Worm (Caenorhabditis elegans) whole organism, late embryonic: ENCODE data around the gene M04D8.4.

Experiments used
- C08G9.2 ChIP-seq: sonication (generic microtip); optimal IDR thresholded peaks from 2 replicates; lab custom pipeline; 2016; ENCODE audit warnings: mild to moderate bottlenecking, missing genetic modification characterization, moderate library complexity, missing compliant biosample characterization
- F13H6.1 ChIP-seq: sonication (generic microtip); optimal IDR thresholded peaks from 2 replicates; lab custom pipeline; 2016; ENCODE audit warnings: missing genetic modification characterization, missing compliant biosample characterization
- K09A11.1 ChIP-seq: sonication (generic microtip); optimal IDR thresholded peaks from 2 replicates; lab custom pipeline; 2017; ENCODE audit warnings: antibody characterized with exemption, mild to moderate bottlenecking, missing genetic modification characterization, missing compliant biosample characterization; ENCODE audit not compliant: insufficient read depth
- ama-1 ChIP-seq: fragments of 150-350 bp; optimal IDR thresholded peaks from 2 replicates; lab custom pipeline; 2014
- ceh-14 ChIP-seq: sonication (generic microtip); optimal IDR thresholded peaks from 2 replicates; lab custom pipeline; 2016; ENCODE audit warnings: missing genotype, missing genetic modification characterization, missing compliant biosample characterization
- ceh-18 ChIP-seq: sonication (generic microtip); optimal IDR thresholded peaks from 2 replicates; lab custom pipeline; 2016; ENCODE audit warnings: missing genetic modification characterization, missing compliant biosample characterization
- ceh-22 ChIP-seq: sonication (generic microtip); optimal IDR thresholded peaks from 2 replicates; lab custom pipeline; 2017; ENCODE audit warnings: missing biosample characterization, missing genetic modification characterization
- ceh-31 ChIP-seq: sonication (generic microtip); optimal IDR thresholded peaks from 2 replicates; lab custom pipeline; 2016; ENCODE audit warnings: missing genetic modification characterization, missing compliant biosample characterization
- ceh-34 ChIP-seq: sonication (generic microtip); optimal IDR thresholded peaks from 2 replicates; lab custom pipeline; 2016; ENCODE audit warnings: mild to moderate bottlenecking, missing genetic modification characterization, missing compliant biosample characterization
- ceh-45 ChIP-seq: fragments of 200-800 bp; sonication (Bioruptor generic); IDR thresholded peaks from 2 replicates; pipeline ENCODE4 v1.3.6; 2022; ENCODE audit warnings: missing genetic modification reagents, missing genetic modification characterization, missing compliant biosample characterization
- ceh-48 ChIP-seq: sonication (generic microtip); optimal IDR thresholded peaks from 2 replicates; lab custom pipeline; 2016; ENCODE audit warnings: missing genetic modification characterization, inconsistent platforms, missing compliant biosample characterization
- ceh-6 ChIP-seq: fragments of 200-800 bp; sonication (Bioruptor generic); optimal IDR thresholded peaks from 2 replicates; lab custom pipeline; 2018; ENCODE audit warnings: mild to moderate bottlenecking, missing genetic modification characterization, missing compliant biosample characterization
- ceh-9 ChIP-seq: sonication (generic microtip); optimal IDR thresholded peaks from 2 replicates; lab custom pipeline; 2016; ENCODE audit warnings: mild to moderate bottlenecking, missing genetic modification characterization, inconsistent platforms, missing compliant biosample characterization
- dmd-4 ChIP-seq: sonication (generic microtip); optimal IDR thresholded peaks from 2 replicates; lab custom pipeline; 2016; ENCODE audit warnings: borderline replicate concordance, missing genetic modification characterization, missing compliant biosample characterization
- elt-4 ChIP-seq: sonication (generic microtip); optimal IDR thresholded peaks from 2 replicates; lab custom pipeline; 2016; ENCODE audit warnings: missing genetic modification characterization, missing compliant biosample characterization
- fax-1 ChIP-seq: sonication (generic microtip); optimal IDR thresholded peaks from 2 replicates; lab custom pipeline; 2016; ENCODE audit warnings: missing genotype, missing genetic modification characterization, missing compliant biosample characterization
- fkh-10 ChIP-seq: fragments of 150-350 bp; optimal IDR thresholded peaks from 2 replicates; lab custom pipeline; 2014; ENCODE audit warnings: missing biosample characterization, missing genetic modification reagents, missing genetic modification characterization
- fkh-6 ChIP-seq: sonication (generic microtip); optimal IDR thresholded peaks from 2 replicates; lab custom pipeline; 2016; ENCODE audit warnings: missing genetic modification characterization, missing compliant biosample characterization
- gmeb-2 ChIP-seq: sonication (generic microtip); optimal IDR thresholded peaks from 2 replicates; lab custom pipeline; 2016; ENCODE audit warnings: missing genetic modification characterization, inconsistent platforms, missing compliant biosample characterization
- hlh-13 ChIP-seq: fragments of 200-800 bp; sonication (Bioruptor generic); optimal IDR thresholded peaks from 2 replicates; lab custom pipeline; 2018; ENCODE audit warnings: mild to moderate bottlenecking, missing genetic modification characterization, missing compliant biosample characterization
- hlh-30 ChIP-seq: sonication (generic microtip); optimal IDR thresholded peaks from 2 replicates; lab custom pipeline; 2017; ENCODE audit warnings: antibody characterized with exemption, missing genetic modification characterization, missing compliant biosample characterization; ENCODE audit not compliant: insufficient read depth
- hlh-6 ChIP-seq: sonication (generic microtip); optimal IDR thresholded peaks from 2 replicates; lab custom pipeline; 2016; ENCODE audit warnings: missing genotype, missing genetic modification characterization, missing compliant biosample characterization
- lim-6 ChIP-seq: sonication (generic microtip); optimal IDR thresholded peaks from 2 replicates; lab custom pipeline; 2016; ENCODE audit warnings: missing genetic modification characterization, missing compliant biosample characterization
- madf-2 ChIP-seq: sonication (generic microtip); optimal IDR thresholded peaks from 2 replicates; lab custom pipeline; 2017; ENCODE audit warnings: missing genetic modification characterization, missing compliant biosample characterization
- nfya-1 ChIP-seq: sonication (generic microtip); optimal IDR thresholded peaks from 2 replicates; lab custom pipeline; 2017; ENCODE audit warnings: missing genetic modification characterization, mild to moderate bottlenecking, missing compliant biosample characterization, antibody characterized with exemption, moderate library complexity
- nhr-11 ChIP-seq: fragments of 150-350 bp; optimal IDR thresholded peaks from 2 replicates; lab custom pipeline; 2014; ENCODE audit warnings: missing biosample characterization, missing genetic modification characterization
- odd-2 ChIP-seq: sonication (generic microtip); optimal IDR thresholded peaks from 2 replicates; lab custom pipeline; 2017; ENCODE audit warnings: antibody characterized with exemption, mild to moderate bottlenecking, missing genetic modification characterization, missing compliant biosample characterization
- pag-3 ChIP-seq: sonication (generic microtip); optimal IDR thresholded peaks from 2 replicates; lab custom pipeline; 2016; ENCODE audit warnings: missing compliant biosample characterization, missing genetic modification characterization, borderline replicate concordance
- pat-9 ChIP-seq: fragments of 200-800 bp; sonication (Bioruptor generic); optimal IDR thresholded peaks from 2 replicates; lab custom pipeline; 2018; ENCODE audit warnings: mild to moderate bottlenecking, missing genetic modification characterization, moderate library complexity, missing compliant biosample characterization
- pax-1 ChIP-seq: fragments of 150-350 bp; optimal IDR thresholded peaks from 2 replicates; lab custom pipeline; 2014; ENCODE audit warnings: missing biosample characterization, missing genetic modification characterization
- ref-2 ChIP-seq: sonication (generic microtip); optimal IDR thresholded peaks from 2 replicates; lab custom pipeline; 2016; ENCODE audit warnings: missing genetic modification characterization, missing compliant biosample characterization
- rnt-1 ChIP-seq: sonication (generic microtip); optimal IDR thresholded peaks from 2 replicates; lab custom pipeline; 2016; ENCODE audit warnings: missing genetic modification characterization, missing compliant biosample characterization
- sdc-2 ChIP-seq: sonication (generic microtip); optimal IDR thresholded peaks from 2 replicates; lab custom pipeline; 2016; ENCODE audit warnings: missing genotype, missing genetic modification characterization, missing compliant biosample characterization
- sox-2 ChIP-seq: fragments of 200-800 bp; sonication (Bioruptor generic); IDR thresholded peaks from 2 replicates; pipeline ENCODE4 v1.3.6; 2022; ENCODE audit warnings: missing genetic modification reagents, missing genetic modification characterization, missing compliant biosample characterization
- syd-9 ChIP-seq: sonication (generic microtip); optimal IDR thresholded peaks from 2 replicates; lab custom pipeline; 2016; ENCODE audit warnings: mild to moderate bottlenecking, missing genetic modification characterization, moderate library complexity, missing compliant biosample characterization
- tbx-2 ChIP-seq: sonication (generic microtip); optimal IDR thresholded peaks from 2 replicates; lab custom pipeline; 2016; ENCODE audit warnings: missing genetic modification characterization, missing compliant biosample characterization
- ttx-3 ChIP-seq: sonication (generic microtip); optimal IDR thresholded peaks from 2 replicates; lab custom pipeline; 2016; ENCODE audit warnings: missing genetic modification reagents, missing genetic modification characterization, missing compliant biosample characterization
- unc-42 ChIP-seq: sonication (generic microtip); optimal IDR thresholded peaks from 2 replicates; lab custom pipeline; 2016; ENCODE audit warnings: missing genotype, missing genetic modification characterization, missing compliant biosample characterization
- unc-55 ChIP-seq: sonication (generic microtip); optimal IDR thresholded peaks from 2 replicates; lab custom pipeline; 2017; ENCODE audit warnings: missing biosample characterization, missing genetic modification reagents, missing genetic modification characterization

M04D8.4 gene

DNA sequence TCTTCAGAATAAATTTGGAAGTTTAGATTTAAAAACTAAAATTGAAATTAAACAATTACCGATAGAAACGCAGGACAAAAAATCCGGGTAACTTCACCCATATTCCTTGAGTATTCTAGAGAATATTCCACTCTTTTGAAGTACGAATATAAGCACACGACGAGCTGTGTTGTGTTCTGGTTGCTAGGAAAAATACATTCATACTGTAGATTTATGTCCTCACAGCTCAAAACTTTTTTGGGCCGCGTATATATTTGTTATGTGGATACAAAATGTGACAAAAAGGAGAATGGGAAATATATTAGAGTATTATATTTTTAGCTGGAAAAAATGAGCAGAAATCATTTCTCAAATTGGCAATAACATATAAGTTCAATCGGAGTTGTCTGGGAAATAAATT lies 2.8 kb upstream of the M04D8.4 start, which contains the start of gene M04D8.5:
M04D8.5 (minus strand) TSS at position 101 of the 400 bp plus-strand sequence.
- no peak for TF ChIP-seq sdc-2 (tag; lab: Kevin White, UChicago)
- TF ChIP-seq, all 69 proteins: peak for 0

DNA sequence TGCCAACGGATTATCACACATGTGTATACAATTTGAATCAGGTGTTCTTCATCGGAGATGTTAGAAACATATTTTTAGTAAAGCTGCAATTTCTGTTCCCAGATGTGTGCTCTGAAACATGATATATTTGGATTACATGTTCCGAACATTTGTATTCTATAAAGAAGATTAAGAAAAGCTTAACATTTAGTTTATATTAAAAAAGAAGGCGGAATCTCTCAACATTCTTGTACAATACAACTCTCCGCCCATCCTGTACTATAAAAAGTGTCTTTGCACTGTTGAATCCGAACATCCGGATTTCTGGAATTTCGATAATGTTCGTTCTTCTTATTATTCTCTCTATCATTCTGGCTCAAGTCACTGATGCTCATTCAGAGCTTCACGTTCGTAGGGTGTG lies 2.5 kb downstream of the M04D8.4 start, which contains the start of gene ins-23:
ins-23 (plus strand) TSS at position 301 of the 400 bp plus-strand sequence.
- TF ChIP-seq unc-55 (GFP tag; lab: Kevin White, UChicago) (no peak), sdc-2 (tag; lab: Kevin White, UChicago) (no peak), pax-1 (no peak), rnt-1 (tag; lab: Kevin White, UChicago) (no peak), hlh-6 (tag; lab: Kevin White, UChicago) (no peak), ceh-18 (tag; lab: Kevin White, UChicago) (no peak), odd-2 (no peak), ceh-9 (tag; lab: Kevin White, UChicago) (no peak), gmeb-2 (no peak), fkh-6 (tag; lab: Kevin White, UChicago) (no peak)

DNA sequence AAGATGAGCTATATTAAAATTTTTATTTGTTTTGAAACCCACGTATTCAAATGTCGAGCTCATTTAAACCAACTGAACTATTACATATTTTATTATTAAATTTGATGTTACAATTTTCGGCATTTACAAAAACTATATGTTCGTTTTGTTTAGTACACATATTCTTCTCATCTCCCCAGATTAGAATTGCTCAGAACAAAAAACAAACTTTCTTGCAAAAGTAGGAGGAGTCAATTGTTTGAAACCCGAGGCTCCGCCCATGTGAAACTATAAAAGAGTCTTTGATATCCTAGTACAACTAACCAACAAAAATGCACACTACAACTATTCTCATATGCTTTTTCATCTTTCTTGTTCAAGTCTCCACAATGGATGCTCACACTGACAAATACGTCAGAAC lies 4.5 kb downstream of the M04D8.4 start, which contains the start of gene ins-22:
ins-22 (plus strand) TSS at position 301 of the 400 bp plus-strand sequence.
- TF ChIP-seq ceh-48: no peak
- no peak for TF ChIP-seq nfya-1 (tag; lab: Kevin White, UChicago)

DNA sequence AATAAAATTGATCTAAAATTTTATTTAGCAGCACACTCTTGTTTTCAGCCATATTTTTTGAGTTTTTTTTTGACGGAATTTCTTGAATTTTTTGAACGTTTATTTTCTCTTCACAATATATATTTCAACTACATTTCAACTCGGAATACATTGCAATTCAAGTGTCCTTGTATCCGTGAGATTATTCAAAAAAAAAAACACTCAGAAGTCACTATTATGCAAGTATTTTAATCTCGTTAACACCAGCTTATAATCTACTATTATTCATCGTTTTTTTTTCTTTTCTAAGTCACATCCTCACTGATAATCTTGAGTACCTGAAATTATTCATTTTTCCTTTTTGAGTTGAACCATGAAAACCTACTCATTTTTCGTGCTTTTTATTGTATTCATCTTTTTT lies 7.0 kb downstream of the M04D8.4 start, which contains the start of gene ins-21:
ins-21 (plus strand) TSS at position 301 of the 400 bp plus-strand sequence.
- TF ChIP-seq fkh-10 (GFP tag; lab: Kevin White, UChicago) (no peak), dmd-4 (tag; lab: Kevin White, UChicago) (no peak), odd-2 (no peak), pag-3 (tag; lab: Kevin White, UChicago) (no peak), C08G9.2 (tag; lab: Kevin White, UChicago) (no peak), ttx-3 (no peak)

DNA sequence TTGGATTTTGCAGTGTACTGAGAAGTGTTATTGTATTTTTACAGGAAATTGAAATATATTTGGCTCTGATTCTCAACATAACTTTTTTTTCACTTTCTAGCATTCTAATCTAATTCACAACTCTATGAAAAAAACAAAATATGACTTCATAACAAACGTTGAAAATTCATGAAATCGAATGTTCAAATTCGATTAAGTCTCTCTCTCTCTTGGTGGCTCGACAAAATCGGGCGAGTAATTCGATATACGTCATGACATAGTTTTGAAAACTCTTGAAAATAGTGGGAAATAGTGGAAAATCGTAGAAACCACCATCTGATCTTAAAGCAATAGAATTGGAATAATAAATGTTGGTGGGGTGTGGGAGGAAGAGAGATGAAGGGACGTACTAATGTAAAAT lies 12.4 kb downstream of the M04D8.4 start:
- TF ChIP-seq ref-2 (tag; lab: Kevin White, UChicago) (no peak), unc-42 (tag; lab: Kevin White, UChicago) (peak; percentile 92), K09A11.1 (tag; lab: Kevin White, UChicago) (no peak)

DNA sequence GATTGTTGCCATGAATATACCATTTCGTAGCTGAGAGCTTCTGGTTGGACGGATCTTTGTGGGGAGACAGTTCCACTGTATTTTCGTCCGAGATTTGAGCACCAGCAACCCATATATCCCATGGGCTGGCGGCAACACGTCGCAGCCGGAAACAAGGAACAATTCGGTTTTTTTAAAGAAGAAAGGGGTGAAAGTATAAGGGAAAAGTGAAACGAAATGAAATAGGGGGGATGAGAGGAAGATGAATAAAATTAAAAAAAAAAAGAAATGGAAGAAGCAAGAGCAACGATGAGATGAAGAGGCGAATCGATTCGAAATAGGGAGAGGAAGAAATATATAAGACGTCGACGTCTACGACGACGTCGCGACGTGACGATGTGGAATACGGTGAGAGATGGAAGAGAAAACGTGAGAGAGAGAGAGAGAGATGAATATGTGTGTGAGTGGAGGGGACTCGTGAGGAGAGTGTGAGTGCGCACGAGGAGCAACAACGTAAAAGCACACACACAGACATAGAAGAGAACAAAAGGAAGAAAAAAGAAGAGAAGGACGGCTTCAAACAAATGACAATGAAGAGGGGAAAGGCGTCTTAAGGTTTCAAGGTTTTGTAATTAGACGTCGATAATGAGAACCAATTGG lies 13.9 kb downstream of the M04D8.4 start, which contains the start of gene rgs-1:
rgs-1 (minus strand) TSS at position 146 of the 639 bp plus-strand sequence.
- TF ChIP-seq unc-42 (tag; lab: Kevin White, UChicago) (peak; percentile 69), hlh-30 (tag; lab: Kevin White, UChicago) (peak; percentile 86), syd-9 (tag; lab: Kevin White, UChicago) (peak; percentile 0), ceh-18 (tag; lab: Kevin White, UChicago) (peak; percentile 34), ceh-45 (GFP tag; lab: Robert Waterston, UW) (no peak), fax-1 (peak; percentile 28), elt-4 (tag; lab: Kevin White, UChicago) (no peak), lim-6 (tag; lab: Kevin White, UChicago) (peak; percentile 57), tbx-2 (peak; percentile 58), K09A11.1 (tag; lab: Kevin White, UChicago) (no peak), pat-9 (no peak), gmeb-2 (no peak), C08G9.2 (tag; lab: Kevin White, UChicago) (peak; percentile 39), ceh-22 (tag; lab: Kevin White, UChicago) (no peak), ref-2 (tag; lab: Kevin White, UChicago) (no peak), pax-1 (no peak), unc-55 (GFP tag; lab: Kevin White, UChicago) (no peak), ceh-34 (tag; lab: Kevin White, UChicago) (peak; percentile 25), nhr-11 (tag; lab: Kevin White, UChicago) (no peak), hlh-6 (tag; lab: Kevin White, UChicago) (peak; percentile 8), ceh-6 (GFP tag; lab: Kevin White, UChicago) (no peak), ceh-14 (tag; lab: Kevin White, UChicago) (peak; percentile 85), F13H6.1 (no peak), ceh-48 (peak; percentile 34), ama-1 (lab: Kevin White, UChicago) (no peak), sox-2 (GFP tag; lab: Robert Waterston, UW) (peak; percentile 12; the same call in 1 of the 2 replicates), madf-2 (tag; lab: Kevin White, UChicago) (no peak), hlh-13 (GFP tag; lab: Kevin White, UChicago) (no peak), nfya-1 (tag; lab: Kevin White, UChicago) (peak; percentile 51), ceh-31 (tag; lab: Kevin White, UChicago) (peak; percentile 71)
